Worm (Caenorhabditis elegans) whole organism, L1 larva: Measurements from ENCODE around the gene bath-1.
"Not testable (repeated sequence)": the region's sequence is repeated elsewhere in the genome, so short reads cannot be mapped to it uniquely, and the experiment has no call there.

Source experiments
- ceh-82 ChIP-seq, 3 experiments: fragments of 150-350 bp in 1 of 3; sonication (generic microtip) in 2 of 3; optimal IDR thresholded peaks; 2 replicates each; lab custom pipeline; 2014 to 2017; ENCODE audit warnings: missing biosample characterization in 3 of 3, missing genetic modification characterization in 3 of 3
- dpl-1 ChIP-seq, 3 experiments: fragments of 150-350 bp in 2 of 3; sonication (generic microtip) in 1 of 3; optimal IDR thresholded peaks; 2 replicates each; lab custom pipeline; 2014 to 2017; ENCODE audit warnings: missing biosample characterization in 3 of 3, missing genetic modification characterization in 3 of 3, missing genetic modification reagents in 3 of 3
- egl-27 ChIP-seq, 2 experiments: fragments of 150-350 bp in 1 of 2; sonication (generic microtip); optimal IDR thresholded peaks; 3 replicates each; lab custom pipeline; 2017 to 2018; ENCODE audit warnings: missing biosample characterization in 2 of 2, missing genetic modification characterization in 2 of 2, missing genetic modification reagents in 2 of 2
- jun-1 ChIP-seq: fragments of 150-350 bp; optimal IDR thresholded peaks from 2 replicates; lab custom pipeline; 2014; ENCODE audit warnings: missing biosample characterization, missing genetic modification reagents, missing genetic modification characterization
- nhr-11 ChIP-seq: fragments of 150-350 bp; optimal IDR thresholded peaks from 2 replicates; lab custom pipeline; 2014; ENCODE audit warnings: missing biosample characterization, missing genetic modification characterization
- nhr-12 ChIP-seq: sonication (generic microtip); optimal IDR thresholded peaks from 2 replicates; lab custom pipeline; 2017; ENCODE audit warnings: missing biosample characterization, missing genetic modification characterization
- snpc-4 ChIP-seq: fragments of 150-350 bp; optimal IDR thresholded peaks from 2 replicates; lab custom pipeline; 2014; ENCODE audit warnings: missing biosample characterization, missing genetic modification characterization
- unc-62 ChIP-seq: fragments of 150-350 bp; optimal IDR thresholded peaks from 2 replicates; lab custom pipeline; 2014; ENCODE audit warnings: missing biosample characterization, missing genetic modification reagents, missing genetic modification characterization
- unc-86 ChIP-seq: sonication (generic microtip); optimal IDR thresholded peaks from 2 replicates; lab custom pipeline; 2016; ENCODE audit warnings: missing genetic modification characterization, missing compliant biosample characterization

- TF ChIP-seq ceh-82 (tag; optimal IDR thresholded peaks at IDR 0.05; lab: Kevin White, UChicago); snpc-4 (tag; lab: Kevin White, UChicago); jun-1 (tag; lab: Kevin White, UChicago); dpl-1 (GFP tag; optimal IDR thresholded peaks at IDR 0.05; lab: Kevin White, UChicago); nhr-11; unc-62 (GFP tag; lab: Kevin White, UChicago); egl-27 (tag; optimal IDR thresholded peaks at IDR 0.05; lab: Kevin White, UChicago); nhr-12 (tag; lab: Kevin White, UChicago); unc-86 (tag; lab: Kevin White, UChicago): not testable (repeated sequence)
Measured at ce11 chrII:1998561-1998960, 30.1 kb downstream of the bath-1 start, which contains the start of gene math-19.
